Fruit fly (Drosophila melanogaster): ENCODE data around the gene CG33687.

CG33687 gene

DNA sequence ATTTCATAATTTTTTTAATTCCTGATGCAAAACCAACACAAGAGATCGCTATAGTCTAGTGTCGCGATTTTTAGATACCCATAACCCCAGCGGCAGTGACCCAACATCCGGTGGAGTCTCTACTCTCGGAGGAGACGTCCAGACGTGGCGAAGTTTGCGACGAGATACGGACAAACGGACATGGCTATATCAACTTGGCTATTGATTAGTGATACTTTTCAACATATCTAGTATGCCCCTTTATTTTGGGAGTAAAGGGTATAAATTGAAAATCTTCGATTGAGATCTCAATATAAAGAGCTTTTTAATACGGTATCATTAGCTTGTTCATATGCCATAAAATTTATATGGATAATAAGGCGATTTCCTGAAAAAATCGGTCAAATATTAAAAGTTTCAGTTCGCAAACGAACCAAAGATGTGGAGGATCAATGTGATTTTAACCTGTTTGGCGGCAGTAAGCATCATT, at the start of gene CG33687:
Gene CG33687, plus strand, starts transcription at position 419 of the 469 bp plus-strand sequence.
- no peak for TF ChIP-seq Mio (GFP tag; optimal IDR thresholded peaks at IDR 0.05)
- TF ChIP-seq Myc (optimal IDR thresholded peaks at IDR 0.05) = no peak
- no peak for TF ChIP-seq h (GFP tag; optimal IDR thresholded peaks at IDR 0.05)
- TF ChIP-seq sv (GFP tag; optimal IDR thresholded peaks at IDR 0.05) = no peak
- no peak for TF ChIP-seq fru (GFP tag; optimal IDR thresholded peaks at IDR 0.05)
- TF ChIP-seq Dif (GFP tag; optimal IDR thresholded peaks at IDR 0.05; ENCODE audit: partially characterized antibody) = no peak

DNA sequence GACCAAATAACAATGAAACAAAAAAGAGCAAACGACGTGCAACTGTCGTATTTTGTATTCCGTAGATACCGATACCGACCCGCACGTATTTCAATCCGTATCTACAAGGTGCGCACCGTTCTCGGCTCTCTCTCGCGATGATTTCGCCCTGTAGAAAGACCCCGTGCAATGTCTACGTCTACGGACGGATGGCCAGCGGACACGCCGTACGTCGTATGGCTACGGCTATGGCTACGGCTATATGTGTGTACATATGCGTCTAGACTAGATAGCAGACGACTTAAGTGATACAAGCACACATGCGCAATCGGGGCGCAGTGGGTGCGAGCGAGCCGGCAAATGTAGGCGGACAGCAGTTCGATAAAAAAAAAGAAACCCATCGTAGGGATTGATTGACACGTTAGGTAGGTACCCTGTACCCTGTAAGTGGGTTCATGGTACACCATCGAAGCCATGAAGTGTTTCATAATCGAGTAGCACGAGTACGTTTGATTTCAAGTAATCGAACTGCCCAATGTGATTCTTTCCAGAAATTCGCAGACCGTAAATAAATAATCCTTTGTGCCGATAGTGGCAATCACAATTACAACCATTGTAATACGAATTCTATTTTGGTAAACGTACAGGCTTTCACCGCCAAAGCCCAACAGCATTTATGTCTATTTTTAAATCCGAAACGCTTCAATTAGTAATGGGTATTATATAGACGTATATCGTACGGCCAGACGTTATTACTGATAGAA, 48.1 kb upstream of the CG33687 start:
- TF ChIP-seq woc (GFP tag; optimal IDR thresholded peaks at IDR 0.05) = peak; percentile 26
- TF ChIP-seq fru (GFP tag; optimal IDR thresholded peaks at IDR 0.05) = peak; percentile 36
- TF ChIP-seq Rel (GFP tag; optimal IDR thresholded peaks at IDR 0.05) = no peak
- peak; percentile 7 for TF ChIP-seq Rel (tag; optimal IDR thresholded peaks at IDR 0.05)
- TF ChIP-seq Dif (GFP tag; optimal IDR thresholded peaks at IDR 0.05; ENCODE audit: partially characterized antibody) = no peak
- no peak for TF ChIP-seq CrebA (GFP tag; optimal IDR thresholded peaks at IDR 0.05; ENCODE audit: borderline replicate concordance)
- TF ChIP-seq OdsH (GFP tag; optimal IDR thresholded peaks at IDR 0.05) = no peak
- peak; percentile 17 for TF ChIP-seq Sp1 (GFP tag; optimal IDR thresholded peaks at IDR 0.05)
- TF ChIP-seq h (GFP tag; optimal IDR thresholded peaks at IDR 0.05) = peak; percentile 39
- peak in 1 of 2 experiments; percentile 42 for TF ChIP-seq dl (GFP tag; optimal IDR thresholded peaks at IDR 0.05; ENCODE audit: insufficient read depth in 1 of 2, partially characterized antibody in 2 of 2)

DNA sequence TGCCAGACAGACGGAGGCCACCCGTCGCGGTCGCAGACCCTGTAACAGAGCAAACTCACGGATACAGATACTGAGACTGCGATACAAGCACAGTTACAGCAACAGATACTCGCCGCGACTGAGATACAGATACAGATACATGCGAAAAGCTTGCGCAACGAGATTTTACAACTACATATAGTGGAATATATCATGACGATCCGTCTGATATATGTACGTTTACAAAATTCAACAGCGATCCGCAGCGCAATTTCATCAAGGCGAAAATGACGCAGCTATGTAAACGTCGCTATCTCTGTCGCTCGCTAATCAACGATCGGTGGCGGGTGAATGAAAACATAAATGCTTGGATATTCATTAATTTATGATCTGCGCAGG, 47.5 kb upstream of the CG33687 start:
- TF ChIP-seq tai (GFP tag; optimal IDR thresholded peaks at IDR 0.05) (no peak), usp (GFP tag; optimal IDR thresholded peaks at IDR 0.05) (no peak), Myc (optimal IDR thresholded peaks at IDR 0.05) (no peak), jim (GFP tag; optimal IDR thresholded peaks at IDR 0.05) (no peak), sage (GFP tag; optimal IDR thresholded peaks at IDR 0.05) (no peak)

DNA sequence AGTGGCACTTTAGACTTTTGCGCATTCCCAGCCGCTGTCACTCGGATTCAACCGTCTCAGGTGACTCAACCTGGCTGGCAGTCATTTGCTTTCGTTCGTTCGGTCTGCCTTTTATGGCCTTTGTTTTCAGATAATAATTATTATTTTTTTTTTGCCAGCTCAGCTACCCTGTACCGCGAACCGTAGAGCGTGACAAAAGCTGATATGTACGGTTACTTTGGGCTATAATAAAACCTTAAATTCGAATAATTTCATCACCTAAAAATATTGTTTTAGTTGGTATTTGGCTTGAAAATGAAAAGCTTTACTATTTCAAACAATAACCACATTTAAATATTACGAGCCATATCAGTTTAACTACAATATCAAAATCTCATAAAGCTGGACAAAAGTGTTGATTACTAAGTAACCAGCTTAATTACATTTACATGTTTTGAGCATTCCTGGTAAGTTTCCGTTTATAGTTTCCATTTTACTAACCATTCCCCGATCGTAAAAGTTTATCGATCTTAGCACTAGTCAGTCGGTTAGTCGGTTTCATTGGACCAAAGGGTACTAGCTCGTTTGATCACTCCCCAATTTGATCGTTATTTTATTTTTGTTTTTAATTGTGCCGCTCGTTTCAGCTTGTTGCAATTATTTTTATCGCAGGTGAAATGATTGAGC, 46.7 kb upstream of the CG33687 start:
- TF ChIP-seq pan (optimal IDR thresholded peaks at IDR 0.05) (peak; percentile 9), dmrt93B (GFP tag; optimal IDR thresholded peaks at IDR 0.05) (no peak), CrebA (GFP tag; optimal IDR thresholded peaks at IDR 0.05; ENCODE audit: borderline replicate concordance) (peak; percentile 44), Rel (GFP tag; optimal IDR thresholded peaks at IDR 0.05) (no peak), Rel (tag; optimal IDR thresholded peaks at IDR 0.05) (no peak), Jra (GFP tag; optimal IDR thresholded peaks at IDR 0.05) (peak; percentile 16), Hr83 (GFP tag; optimal IDR thresholded peaks at IDR 0.05; ENCODE audit: poor library complexity, severe bottlenecking) (peak; percentile 47), h (GFP tag; optimal IDR thresholded peaks at IDR 0.05) (peak; percentile 17), Mio (GFP tag; optimal IDR thresholded peaks at IDR 0.05) (no peak), brk (GFP tag; optimal IDR thresholded peaks at IDR 0.05) (peak; percentile 54)

DNA sequence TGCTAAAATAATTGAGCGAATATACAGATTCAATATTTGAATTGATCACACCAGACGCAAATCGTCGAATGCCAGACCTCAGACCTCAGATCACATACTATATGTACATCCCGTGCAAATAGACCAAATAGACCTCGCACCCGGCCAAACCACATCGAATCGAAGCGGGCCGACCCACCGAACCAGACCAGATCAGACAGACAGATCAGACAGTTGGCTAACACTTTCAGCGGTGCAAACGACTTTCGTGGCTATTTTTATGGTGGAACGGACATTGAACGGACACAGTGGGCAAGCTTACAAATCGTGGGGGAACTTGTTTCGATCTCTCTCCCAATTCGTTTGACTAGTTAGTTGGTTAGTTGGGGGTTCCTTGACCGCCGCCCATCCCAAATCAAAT, 45.9 kb upstream of the CG33687 start:
- TF ChIP-seq GATAd (GFP tag; optimal IDR thresholded peaks at IDR 0.05) = no peak
- no peak for TF ChIP-seq Vsx2 (GFP tag; optimal IDR thresholded peaks at IDR 0.05; ENCODE audit: partially characterized antibody)
- TF ChIP-seq Mio (GFP tag; optimal IDR thresholded peaks at IDR 0.05) = no peak
- TF ChIP-seq Abd-B (GFP tag; optimal IDR thresholded peaks at IDR 0.05) = no peak
- no peak for TF ChIP-seq fru (GFP tag; optimal IDR thresholded peaks at IDR 0.05)
- no peak for TF ChIP-seq psq (GFP tag; optimal IDR thresholded peaks at IDR 0.05)
- TF ChIP-seq OdsH (GFP tag; optimal IDR thresholded peaks at IDR 0.05) = no peak
- TF ChIP-seq Myc (optimal IDR thresholded peaks at IDR 0.05) = no peak
- no peak for TF ChIP-seq woc (GFP tag; optimal IDR thresholded peaks at IDR 0.05)
- no peak for TF ChIP-seq Sp1 (GFP tag; optimal IDR thresholded peaks at IDR 0.05)
- no peak for TF ChIP-seq Hnf4 (GFP tag; optimal IDR thresholded peaks at IDR 0.05)
- TF ChIP-seq jim (GFP tag; optimal IDR thresholded peaks at IDR 0.05) = no peak
- no peak for TF ChIP-seq CG9705 (GFP tag; optimal IDR thresholded peaks at IDR 0.05)
- no peak for TF ChIP-seq Dfd (GFP tag; optimal IDR thresholded peaks at IDR 0.05)
- TF ChIP-seq Hr78 (GFP tag; optimal IDR thresholded peaks at IDR 0.05) = no peak
- TF ChIP-seq sv (GFP tag; optimal IDR thresholded peaks at IDR 0.05) = no peak
- TF ChIP-seq Dif (GFP tag; optimal IDR thresholded peaks at IDR 0.05; ENCODE audit: partially characterized antibody) = no peak
- TF ChIP-seq brk (GFP tag; optimal IDR thresholded peaks at IDR 0.05) = no peak
- no peak for TF ChIP-seq Hr83 (GFP tag; optimal IDR thresholded peaks at IDR 0.05; ENCODE audit: poor library complexity, severe bottlenecking)
